Fruit fly (Drosophila melanogaster) whole organism, adult: Measurements from ENCODE around the gene pont.

Source experiments
- CG11617 ChIP-seq: fragments of 200-800 bp; sonication (Bioruptor generic); optimal IDR thresholded peaks from 2 replicates; lab custom pipeline; 2017; ENCODE audit warnings: mild to moderate bottlenecking, missing biosample characterization, missing genetic modification reagents, missing genetic modification characterization
- CG12768 ChIP-seq: fragments of 200-800 bp; sonication (Bioruptor generic); optimal IDR thresholded peaks from 2 replicates; lab custom pipeline; 2017; ENCODE audit warnings: missing biosample characterization, missing genetic modification characterization, mild to moderate bottlenecking, moderate library complexity, missing genetic modification reagents
- CG14711 ChIP-seq: fragments of 200-800 bp; sonication (Bioruptor generic); optimal IDR thresholded peaks from 2 replicates; lab custom pipeline; 2018; ENCODE audit warnings: missing biosample characterization, mild to moderate bottlenecking, missing genetic modification characterization, moderate library complexity
- CG1620 ChIP-seq: fragments of 200-800 bp; sonication (Bioruptor generic); optimal IDR thresholded peaks from 2 replicates; lab custom pipeline; 2016; ENCODE audit warnings: missing biosample characterization, missing genetic modification characterization
- CG33017 ChIP-seq: fragments of 200-800 bp; sonication (Bioruptor generic); optimal IDR thresholded peaks from 2 replicates; lab custom pipeline; 2018; ENCODE audit warnings: missing biosample characterization, mild to moderate bottlenecking, missing genetic modification characterization, moderate library complexity
- CG5204 ChIP-seq: fragments of 200-800 bp; sonication (Bioruptor generic); optimal IDR thresholded peaks from 2 replicates; lab custom pipeline; 2016; ENCODE audit warnings: missing biosample characterization, missing genetic modification characterization
- CG7045 ChIP-seq: fragments of 200-800 bp; sonication (Bioruptor generic); optimal IDR thresholded peaks from 2 replicates; lab custom pipeline; 2017; ENCODE audit warnings: missing biosample characterization, mild to moderate bottlenecking, missing genetic modification characterization
- CG7101 ChIP-seq: fragments of 200-800 bp; sonication (Bioruptor generic); optimal IDR thresholded peaks from 2 replicates; lab custom pipeline; 2018; ENCODE audit warnings: missing biosample characterization, mild to moderate bottlenecking, missing genetic modification characterization, moderate library complexity
- Clk ChIP-seq: fragments of 200-800 bp; sonication (Bioruptor generic); optimal IDR thresholded peaks from 2 replicates; lab custom pipeline; 2017; ENCODE audit warnings: missing biosample characterization, missing genetic modification characterization
- Crg-1 ChIP-seq: fragments of 200-800 bp; sonication (Bioruptor generic); optimal IDR thresholded peaks from 2 replicates; lab custom pipeline; 2016; ENCODE audit warnings: missing biosample characterization, missing genetic modification characterization
- Hr96 ChIP-seq: fragments of 200-800 bp; sonication (Bioruptor generic); optimal IDR thresholded peaks from 2 replicates; lab custom pipeline; 2016; ENCODE audit warnings: missing biosample characterization, missing genetic modification characterization
- Mnt ChIP-seq: fragments of 200-800 bp; sonication (Bioruptor generic); optimal IDR thresholded peaks from 2 replicates; lab custom pipeline; 2016; ENCODE audit warnings: missing biosample characterization, mild to moderate bottlenecking, missing genetic modification characterization
- bab1 ChIP-seq: fragments of 200-800 bp; sonication (Bioruptor generic); optimal IDR thresholded peaks from 3 replicates; lab custom pipeline; 2019; ENCODE audit warnings: missing biosample characterization, mild to moderate bottlenecking, missing genetic modification characterization, moderate library complexity
- cic ChIP-seq: fragments of 200-800 bp; sonication (Bioruptor generic); optimal IDR thresholded peaks from 2 replicates; lab custom pipeline; 2017; ENCODE audit warnings: missing biosample characterization, mild to moderate bottlenecking, missing genetic modification characterization, moderate library complexity
- cnc ChIP-seq, 2 experiments: fragments of >200 bp; optimal IDR thresholded peaks; 2 replicates each; lab custom pipeline; 2017
- kay ChIP-seq: fragments of 200-800 bp; sonication (Bioruptor generic); peaks from one replicate; lab custom pipeline; 2016; ENCODE audit warnings: missing biosample characterization, missing genetic modification characterization, borderline replicate concordance
- ovo ChIP-seq: fragments of 200-800 bp; sonication (Bioruptor generic); optimal IDR thresholded peaks from 2 replicates; lab custom pipeline; 2016; ENCODE audit warnings: missing biosample characterization, missing genetic modification characterization
- pad ChIP-seq: fragments of 200-800 bp; sonication (Bioruptor generic); optimal IDR thresholded peaks from 3 replicates; lab custom pipeline; 2017; ENCODE audit warnings: missing biosample characterization, missing genetic modification characterization, mild to moderate bottlenecking, moderate library complexity, missing genetic modification reagents
- tj ChIP-seq: fragments of 200-800 bp; sonication (Bioruptor generic); optimal IDR thresholded peaks from 3 replicates; lab custom pipeline; 2017; ENCODE audit warnings: missing biosample characterization, mild to moderate bottlenecking, missing genetic modification characterization, moderate library complexity
- toe ChIP-seq: fragments of 200-800 bp; sonication (Bioruptor generic); optimal IDR thresholded peaks from 2 replicates; lab custom pipeline; 2016; ENCODE audit warnings: missing biosample characterization, missing genetic modification characterization

pont gene

DNA sequence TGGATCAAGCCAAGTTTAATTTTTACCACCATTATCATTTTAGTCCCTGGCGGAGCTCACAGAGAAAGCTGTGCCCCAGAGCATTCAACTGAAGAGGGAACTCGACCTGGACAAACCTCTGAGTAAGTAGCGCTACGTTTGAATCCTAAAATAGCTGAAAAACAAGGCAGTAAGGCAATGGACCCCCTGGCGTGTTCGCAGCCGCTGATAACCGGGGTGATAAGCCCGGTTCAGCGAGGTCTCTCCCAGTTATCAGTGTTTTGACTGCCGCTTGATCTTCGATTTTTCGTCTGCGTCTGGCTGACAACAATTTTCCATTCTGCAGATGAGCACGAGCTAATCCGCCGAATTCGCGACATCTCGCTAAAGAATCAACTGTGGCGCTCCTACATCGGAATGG lies 10.1 kb upstream of the pont start:
- no peak for TF ChIP-seq CG1620
- no peak for TF ChIP-seq kay (GFP tag; lab: Kevin White, UChicago)
- no peak for TF ChIP-seq CG11617 (GFP tag; lab: Kevin White, UChicago)
- no peak for TF ChIP-seq Mnt (GFP tag; lab: Kevin White, UChicago)
- TF ChIP-seq cic (GFP tag; lab: Kevin White, UChicago), result no peak
- TF ChIP-seq Clk, result no peak
- TF ChIP-seq bab1 (GFP tag; lab: Kevin White, UChicago), result no peak
- TF ChIP-seq CG5204, result no peak
- no peak for TF ChIP-seq CG33017 (tag; lab: Kevin White, UChicago)
- no peak for TF ChIP-seq tj (GFP tag; lab: Kevin White, UChicago)
- no peak for TF ChIP-seq Hr96 (GFP tag; lab: Kevin White, UChicago)
- TF ChIP-seq toe, result no peak
- no peak for TF ChIP-seq CG12768 (GFP tag; lab: Kevin White, UChicago)
- no peak for TF ChIP-seq CG7045 (GFP tag; lab: Kevin White, UChicago)
- TF ChIP-seq ovo (GFP tag; lab: Kevin White, UChicago), result no peak
- no peak for TF ChIP-seq pad (GFP tag; lab: Kevin White, UChicago)
- TF ChIP-seq CG7101 (tag; lab: Kevin White, UChicago), result no peak
- TF ChIP-seq cnc (optimal IDR thresholded peaks at IDR 0.05; lab: Kevin White, UChicago), result no peak
- no peak for TF ChIP-seq CG14711 (tag; lab: Kevin White, UChicago)
- TF ChIP-seq Crg-1 (GFP tag; lab: Kevin White, UChicago), result no peak

dm6 chr3R:10263972-10264536 lies 2.1 kb downstream of the pont start, which contains the start of gene Nuak:
Nuak (plus strand) TSS chr3R:10264306.
- TF ChIP-seq CG7101 (tag; lab: Kevin White, UChicago) (peak; percentile 88), Crg-1 (GFP tag; lab: Kevin White, UChicago) (peak; percentile 89), CG12768 (GFP tag; lab: Kevin White, UChicago) (peak; percentile 91), cnc (optimal IDR thresholded peaks at IDR 0.05; lab: Kevin White, UChicago) (no peak), CG7045 (GFP tag; lab: Kevin White, UChicago) (peak; percentile 95), tj (GFP tag; lab: Kevin White, UChicago) (peak; percentile 60), CG14711 (tag; lab: Kevin White, UChicago) (peak; percentile 86), pad (GFP tag; lab: Kevin White, UChicago) (peak; percentile 79), CG11617 (GFP tag; lab: Kevin White, UChicago) (peak; percentile 85), Mnt (GFP tag; lab: Kevin White, UChicago) (peak; percentile 91), CG1620 (peak; percentile 94), CG5204 (peak; percentile 93), cic (GFP tag; lab: Kevin White, UChicago) (peak; percentile 84), ovo (GFP tag; lab: Kevin White, UChicago) (peak; percentile 84), Clk (peak; percentile 87), bab1 (GFP tag; lab: Kevin White, UChicago) (peak; percentile 97), toe (peak; percentile 97), CG33017 (tag; lab: Kevin White, UChicago) (peak; percentile 71), Hr96 (GFP tag; lab: Kevin White, UChicago) (peak; percentile 96), kay (GFP tag; lab: Kevin White, UChicago) (peak; percentile 80)

DNA sequence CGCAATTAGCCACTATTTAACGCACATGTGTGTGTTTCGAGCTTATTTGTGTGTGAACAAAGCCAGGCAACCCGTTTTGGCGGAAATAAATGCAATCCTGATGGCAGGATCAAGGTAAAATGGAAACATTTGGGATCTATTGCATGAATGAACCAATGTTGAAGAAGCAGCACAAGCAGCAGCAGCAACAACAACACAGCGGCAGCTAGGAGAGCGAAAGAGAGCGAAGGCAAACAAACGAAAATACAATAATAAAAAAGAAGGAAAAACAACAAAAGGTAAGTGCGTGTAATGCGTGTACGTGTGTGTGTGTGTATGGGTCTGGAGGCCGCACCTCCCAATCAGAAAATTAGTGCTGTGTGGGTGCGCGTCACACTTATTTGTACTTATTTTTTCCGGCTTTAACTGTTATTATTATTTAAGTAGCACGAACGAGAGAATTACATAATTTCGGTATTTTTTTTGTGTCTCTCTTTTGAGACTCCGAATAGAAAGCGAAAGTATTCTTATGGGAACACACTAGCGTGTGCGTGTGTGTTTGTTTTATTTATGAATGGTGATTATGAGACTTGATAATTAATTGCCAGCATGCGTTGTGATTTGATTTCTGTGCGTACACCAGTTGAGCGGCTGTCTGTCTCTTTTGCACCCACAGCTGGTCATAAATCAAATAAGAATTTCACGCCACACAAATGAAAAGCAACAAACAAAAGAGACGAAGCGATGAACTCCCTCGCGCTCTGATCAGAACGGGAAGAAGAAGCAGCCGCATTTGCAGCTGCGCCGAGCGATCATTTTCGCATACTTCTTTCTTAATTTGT lies 2.9 kb downstream of the pont start:
- no peak for TF ChIP-seq pad (GFP tag; lab: Kevin White, UChicago)
- TF ChIP-seq CG7045 (GFP tag; lab: Kevin White, UChicago), result no peak
- no peak for TF ChIP-seq toe
- no peak for TF ChIP-seq CG11617 (GFP tag; lab: Kevin White, UChicago)
- TF ChIP-seq CG33017 (tag; lab: Kevin White, UChicago), result no peak
- no peak for TF ChIP-seq CG12768 (GFP tag; lab: Kevin White, UChicago)
- no peak for TF ChIP-seq cic (GFP tag; lab: Kevin White, UChicago)
- no peak for TF ChIP-seq kay (GFP tag; lab: Kevin White, UChicago)
- TF ChIP-seq CG5204, result no peak
- TF ChIP-seq cnc (optimal IDR thresholded peaks at IDR 0.05; lab: Kevin White, UChicago), result no peak

DNA sequence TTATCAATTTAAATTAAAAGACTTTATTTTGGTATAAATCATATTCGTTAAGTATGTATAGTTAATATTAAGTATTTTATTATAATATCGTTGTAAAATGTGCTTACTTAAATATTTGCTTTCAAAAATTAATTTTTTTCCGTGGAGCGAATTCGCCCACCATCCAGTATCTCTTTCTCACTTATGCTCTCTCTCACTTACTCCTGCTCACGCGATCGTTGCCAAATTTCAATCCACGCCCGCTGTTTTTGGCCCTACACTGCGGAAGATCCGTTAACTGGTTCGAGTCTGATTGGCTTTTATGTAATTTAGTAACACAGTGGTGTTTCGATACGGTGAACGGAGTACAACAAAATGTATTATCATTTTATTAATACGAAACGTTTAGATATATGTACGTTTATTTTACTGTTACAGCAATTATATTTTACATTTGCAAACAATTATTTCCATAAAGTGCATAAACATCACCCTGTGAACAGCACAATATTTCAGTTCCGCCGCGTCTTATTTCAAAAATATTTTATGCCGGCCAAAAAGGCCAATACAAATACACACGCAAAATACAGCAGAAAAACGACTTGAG lies 3.7 kb downstream of the pont start:
- peak; percentile 20 for TF ChIP-seq CG7101 (tag; lab: Kevin White, UChicago)
- TF ChIP-seq Clk, result no peak
- no peak for TF ChIP-seq pad (GFP tag; lab: Kevin White, UChicago)
- no peak for TF ChIP-seq CG33017 (tag; lab: Kevin White, UChicago)
- no peak for TF ChIP-seq Crg-1 (GFP tag; lab: Kevin White, UChicago)
- TF ChIP-seq CG11617 (GFP tag; lab: Kevin White, UChicago), result no peak
- TF ChIP-seq ovo (GFP tag; lab: Kevin White, UChicago), result no peak
- peak; percentile 71 for TF ChIP-seq tj (GFP tag; lab: Kevin White, UChicago)
- TF ChIP-seq kay (GFP tag; lab: Kevin White, UChicago), result peak; percentile 38
- TF ChIP-seq CG7045 (GFP tag; lab: Kevin White, UChicago), result no peak
- peak; percentile 14 for TF ChIP-seq bab1 (GFP tag; lab: Kevin White, UChicago)
- peak; percentile 41 for TF ChIP-seq CG14711 (tag; lab: Kevin White, UChicago)
